Worm (Caenorhabditis elegans): ENCODE data around the gene uda-1.

- TF ChIP-seq klf-2 (GFP tag; conservative IDR thresholded peaks at IDR 0.05): no peak
- TF ChIP-seq ztf-23 (GFP tag; IDR thresholded peaks at IDR 0.05): no peak
- TF ChIP-seq ztf-29 (GFP tag; IDR thresholded peaks at IDR 0.05): no peak
These were observed 42.2 kb upstream of the uda-1 start, which contains the start of gene madf-4 for ce11 chrV:9962394-9962793.

Measured in whole organism, midembryonic.